Worm (Caenorhabditis elegans): ENCODE data around the gene fbxa-28.

fbxa-28 gene

ce11 chrIII:1284584-1285046 lies 13.1 kb upstream of the fbxa-28 start, which contains the start of gene fbxa-37:
Gene fbxa-37 (plus strand): TSS chrIII:1284996.
- TF ChIP-seq sem-4 (tag; optimal IDR thresholded peaks at IDR 0.05), result no peak
- peak; percentile 20 for TF ChIP-seq fos-1 (tag; optimal IDR thresholded peaks at IDR 0.05)
- no peak for TF ChIP-seq ztf-4 (tag; optimal IDR thresholded peaks at IDR 0.05)
- no peak for TF ChIP-seq mdl-1 (tag; optimal IDR thresholded peaks at IDR 0.05)
- TF ChIP-seq lin-39 (tag; optimal IDR thresholded peaks at IDR 0.05), result no peak
- no peak for TF ChIP-seq unc-39 (tag; optimal IDR thresholded peaks at IDR 0.05)
- no peak for TF ChIP-seq zag-1 (tag; optimal IDR thresholded peaks at IDR 0.05)
- no peak for TF ChIP-seq nhr-25 (tag; optimal IDR thresholded peaks at IDR 0.05)
- no peak for TF ChIP-seq nhr-237 (tag; optimal IDR thresholded peaks at IDR 0.05)
- no peak for TF ChIP-seq gmeb-1 (tag; optimal IDR thresholded peaks at IDR 0.05)
- no peak for TF ChIP-seq nhr-21 (tag; optimal IDR thresholded peaks at IDR 0.05)
- no peak for TF ChIP-seq elt-1 (tag; optimal IDR thresholded peaks at IDR 0.05)
- no peak for TF ChIP-seq sma-9 (GFP tag; optimal IDR thresholded peaks at IDR 0.05)
- TF ChIP-seq sma-9 (tag; optimal IDR thresholded peaks at IDR 0.05), result no peak
- TF ChIP-seq R02D3.7 (tag; optimal IDR thresholded peaks at IDR 0.05), result no peak
- no peak for TF ChIP-seq ztf-11 (tag; optimal IDR thresholded peaks at IDR 0.05)
- TF ChIP-seq nhr-11 (tag; optimal IDR thresholded peaks at IDR 0.05), result no peak
- TF ChIP-seq aly-2 (tag; optimal IDR thresholded peaks at IDR 0.05), result no peak
- TF ChIP-seq unc-62 (GFP tag; optimal IDR thresholded peaks at IDR 0.05), result no peak
- TF ChIP-seq nhr-12 (tag; optimal IDR thresholded peaks at IDR 0.05), result no peak
- peak; percentile 26 for TF ChIP-seq crh-2 (tag; optimal IDR thresholded peaks at IDR 0.05)
- no peak for TF ChIP-seq lsy-2 (tag; optimal IDR thresholded peaks at IDR 0.05)
- no peak for TF ChIP-seq alr-1 (tag; optimal IDR thresholded peaks at IDR 0.05)
- TF ChIP-seq nhr-10 (tag; optimal IDR thresholded peaks at IDR 0.05), result no peak
- TF ChIP-seq skn-1 (tag; optimal IDR thresholded peaks at IDR 0.05), result no peak
- no peak for TF ChIP-seq ztf-1 (GFP tag; conservative IDR thresholded peaks at IDR 0.05)
- no peak for TF ChIP-seq dmd-4 (tag; optimal IDR thresholded peaks at IDR 0.05)
- TF ChIP-seq unc-55 (GFP tag; optimal IDR thresholded peaks at IDR 0.05), result peak; percentile 82
- TF ChIP-seq C34F6.9 (tag; optimal IDR thresholded peaks at IDR 0.05), result peak; percentile 67
- TF ChIP-seq ama-1 (optimal IDR thresholded peaks at IDR 0.05), result no peak
- TF ChIP-seq lin-13 (GFP tag; optimal IDR thresholded peaks at IDR 0.05), result no peak
- peak; percentile 98 for TF ChIP-seq nhr-129 (tag; optimal IDR thresholded peaks at IDR 0.05)
- no peak for TF ChIP-seq blmp-1 (tag; optimal IDR thresholded peaks at IDR 0.05; ENCODE audit: insufficient read depth)
- no peak for TF ChIP-seq ZK546.5 (tag; optimal IDR thresholded peaks at IDR 0.05)
- TF ChIP-seq sma-3 (GFP tag; optimal IDR thresholded peaks at IDR 0.05), result no peak
- TF ChIP-seq Y55F3AM.14 (GFP tag; optimal IDR thresholded peaks at IDR 0.05), result no peak
- no peak for TF ChIP-seq peb-1 (tag; optimal IDR thresholded peaks at IDR 0.05)

- TF ChIP-seq ama-1 (optimal IDR thresholded peaks at IDR 0.05) (no peak), nhr-129 (tag; optimal IDR thresholded peaks at IDR 0.05) (peak; percentile 64), ztf-11 (tag; optimal IDR thresholded peaks at IDR 0.05) (no peak), fos-1 (tag; optimal IDR thresholded peaks at IDR 0.05) (no peak), C34F6.9 (tag; optimal IDR thresholded peaks at IDR 0.05) (no peak)
Observed at ce11 chrIII:1288473-1289056, 9.1 kb upstream of the fbxa-28 start, which contains the start of gene fbxa-50. Gene fbxa-50 (minus strand): TSS chrIII:1288523.

DNA sequence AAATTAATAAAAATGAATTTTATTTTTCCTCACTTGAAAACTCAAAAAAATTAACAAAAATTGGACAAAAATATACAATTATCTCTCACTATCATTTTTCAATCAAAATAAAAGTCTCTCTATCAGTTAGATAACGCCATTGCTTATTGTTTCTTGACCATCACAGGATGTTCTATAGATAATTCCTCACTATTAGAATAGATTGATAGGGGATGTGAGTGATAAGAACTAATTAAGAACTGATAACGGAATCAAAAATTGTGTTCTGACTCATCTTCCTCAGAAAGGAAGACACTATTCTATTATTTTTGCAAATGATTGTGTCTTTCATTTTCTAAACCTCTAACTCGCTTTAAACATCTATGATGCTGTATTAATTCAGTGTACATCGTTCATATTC lies 8.6 kb upstream of the fbxa-28 start:
- TF ChIP-seq snpc-4 (tag; optimal IDR thresholded peaks at IDR 0.05) (no peak), nhr-129 (tag; optimal IDR thresholded peaks at IDR 0.05) (no peak), fos-1 (tag; optimal IDR thresholded peaks at IDR 0.05) (peak; percentile 70), lsy-2 (tag; optimal IDR thresholded peaks at IDR 0.05) (no peak), lin-39 (tag; optimal IDR thresholded peaks at IDR 0.05) (no peak)

DNA sequence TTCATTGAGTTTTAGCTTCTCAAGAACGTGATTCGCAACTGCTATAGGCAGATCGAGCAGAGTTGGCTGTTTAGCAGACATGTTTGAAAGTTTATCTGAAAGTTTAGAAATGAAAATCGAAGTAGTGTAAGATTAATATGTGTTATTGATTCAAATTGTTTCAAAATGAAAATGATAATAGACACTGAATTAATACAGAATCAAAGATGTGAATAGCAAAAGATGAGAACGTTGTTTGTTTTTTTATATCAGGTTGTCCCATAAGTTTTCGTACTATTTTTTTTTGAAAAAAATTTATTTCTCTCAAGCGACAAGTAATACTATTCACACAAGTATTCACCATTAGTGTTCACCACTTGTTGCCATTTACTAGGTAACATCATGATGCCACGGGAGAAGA lies 4.6 kb upstream of the fbxa-28 start, which contains the start of gene fbxa-36:
TSS of gene fbxa-36 (minus strand) at position 101 of the 400 bp plus-strand sequence.
- no peak for TF ChIP-seq nhr-21 (tag; optimal IDR thresholded peaks at IDR 0.05)
- no peak for TF ChIP-seq lin-13 (GFP tag; optimal IDR thresholded peaks at IDR 0.05)
- TF ChIP-seq nhr-237 (tag; optimal IDR thresholded peaks at IDR 0.05), result no peak
- no peak for TF ChIP-seq sem-4 (tag; optimal IDR thresholded peaks at IDR 0.05)
- TF ChIP-seq nhr-23 (tag; optimal IDR thresholded peaks at IDR 0.05), result no peak
- no peak for TF ChIP-seq mab-5 (tag; optimal IDR thresholded peaks at IDR 0.05)
- TF ChIP-seq gmeb-1 (tag; optimal IDR thresholded peaks at IDR 0.05), result no peak
- no peak for TF ChIP-seq C34F6.9 (tag; optimal IDR thresholded peaks at IDR 0.05)
- TF ChIP-seq elt-3 (tag; optimal IDR thresholded peaks at IDR 0.05), result no peak
- TF ChIP-seq nhr-77 (tag; optimal IDR thresholded peaks at IDR 0.05), result no peak
- TF ChIP-seq nhr-129 (tag; optimal IDR thresholded peaks at IDR 0.05), result no peak
- no peak for TF ChIP-seq lsy-2 (tag; optimal IDR thresholded peaks at IDR 0.05)
- TF ChIP-seq snpc-4 (tag; optimal IDR thresholded peaks at IDR 0.05), result no peak
- TF ChIP-seq blmp-1 (tag; optimal IDR thresholded peaks at IDR 0.05; ENCODE audit: insufficient read depth), result no peak
- no peak for TF ChIP-seq ztf-11 (tag; optimal IDR thresholded peaks at IDR 0.05)
- TF ChIP-seq nhr-11 (tag; optimal IDR thresholded peaks at IDR 0.05), result no peak
- no peak for TF ChIP-seq egl-27 (tag; optimal IDR thresholded peaks at IDR 0.05)
- TF ChIP-seq Y55F3AM.14 (GFP tag; optimal IDR thresholded peaks at IDR 0.05), result no peak
